Worm (Caenorhabditis elegans) whole organism, young adult: ENCODE results near the gene C25H3.11.

Source experiments
- B0336.3 ChIP-seq: fragments of 200-800 bp; sonication (Bioruptor generic); IDR thresholded peaks from 2 replicates; pipeline ENCODE4 v1.3.6; 2022; ENCODE audit warnings: missing genetic modification characterization, missing compliant biosample characterization
- C06A6.2 ChIP-seq: fragments of 200-800 bp; sonication (Bioruptor generic); conservative IDR thresholded peaks from 2 replicates; pipeline ENCODE4 v1.3.6; 2022; ENCODE audit warnings: missing genetic modification characterization, missing compliant biosample characterization
- F22D6.2 ChIP-seq: sonication (generic microtip); optimal IDR thresholded peaks from 2 replicates; lab custom pipeline; 2016; ENCODE audit warnings: mild to moderate bottlenecking, missing genetic modification characterization, missing compliant biosample characterization
- F33H1.4 ChIP-seq: fragments of 200-800 bp; sonication (Bioruptor generic); IDR thresholded peaks from 2 replicates; pipeline ENCODE4 v1.3.6; 2022; ENCODE audit warnings: missing genetic modification reagents, missing genetic modification characterization, missing compliant biosample characterization
- F57C9.4 ChIP-seq: sonication (generic microtip); optimal IDR thresholded peaks from 2 replicates; lab custom pipeline; 2017; ENCODE audit warnings: mild to moderate bottlenecking, missing genetic modification characterization, missing compliant biosample characterization
- T07F8.4 ChIP-seq: sonication (generic microtip); optimal IDR thresholded peaks from 2 replicates; lab custom pipeline; 2016; ENCODE audit warnings: mild to moderate bottlenecking, missing genetic modification characterization, moderate library complexity, missing compliant biosample characterization
- Y53F4B.3 ChIP-seq: fragments of 200-800 bp; sonication (Bioruptor generic); IDR thresholded peaks from 2 replicates; pipeline ENCODE4 v1.3.6; 2022; ENCODE audit warnings: missing genetic modification reagents, missing genetic modification characterization, missing compliant biosample characterization
- Y53G8AR.9 ChIP-seq: fragments of 200-800 bp; sonication (Bioruptor generic); conservative IDR thresholded peaks from 2 replicates; pipeline ENCODE4 v1.3.6; 2022; ENCODE audit warnings: missing genetic modification reagents, missing genetic modification characterization, missing compliant biosample characterization
- Y67H2A.10 ChIP-seq: fragments of 200-800 bp; sonication (Bioruptor generic); conservative IDR thresholded peaks from 2 replicates; pipeline ENCODE4 v1.3.6; 2022; ENCODE audit warnings: missing genetic modification reagents, missing genetic modification characterization, missing compliant biosample characterization
- akir-1 ChIP-seq: fragments of 200-800 bp; sonication (Bioruptor generic); optimal IDR thresholded peaks from 2 replicates; lab custom pipeline; 2018; ENCODE audit warnings: mild to moderate bottlenecking, missing genetic modification characterization, moderate library complexity, missing compliant biosample characterization
- aptf-3 ChIP-seq: fragments of 200-800 bp; sonication (Bioruptor generic); IDR thresholded peaks from 2 replicates; pipeline ENCODE4 v1.3.6; 2022; ENCODE audit warnings: missing genetic modification characterization, missing compliant biosample characterization
- atf-7 ChIP-seq: sonication (generic microtip); optimal IDR thresholded peaks from 2 replicates; lab custom pipeline; 2017; ENCODE audit warnings: mild to moderate bottlenecking, missing genetic modification characterization, missing compliant biosample characterization
- attf-3 ChIP-seq: fragments of 200-800 bp; sonication (Bioruptor generic); conservative IDR thresholded peaks from 2 replicates; pipeline ENCODE4 v1.3.6; 2022; ENCODE audit warnings: missing genetic modification reagents, missing genetic modification characterization, missing compliant biosample characterization
- bed-1 ChIP-seq: fragments of 200-800 bp; sonication (Bioruptor generic); IDR thresholded peaks from 2 replicates; pipeline ENCODE4 v1.3.6; 2022; ENCODE audit warnings: missing genetic modification reagents, missing genetic modification characterization, missing compliant biosample characterization
- ceh-27 ChIP-seq: fragments of 200-800 bp; sonication (Bioruptor generic); optimal IDR thresholded peaks from 2 replicates; lab custom pipeline; 2018; ENCODE audit warnings: mild to moderate bottlenecking, missing genetic modification characterization, moderate library complexity, missing compliant biosample characterization
- ceh-40 ChIP-seq: fragments of 200-800 bp; sonication (Bioruptor generic); IDR thresholded peaks from 2 replicates; pipeline ENCODE4 v1.3.6; 2022; ENCODE audit warnings: missing genetic modification characterization, missing compliant biosample characterization
- ceh-79 ChIP-seq: sonication (generic microtip); optimal IDR thresholded peaks from 2 replicates; lab custom pipeline; 2017; ENCODE audit warnings: mild to moderate bottlenecking, missing genetic modification characterization, missing compliant biosample characterization
- dpff-1 ChIP-seq: sonication (generic microtip); optimal IDR thresholded peaks from 2 replicates; lab custom pipeline; 2017; ENCODE audit warnings: mild to moderate bottlenecking, missing genetic modification characterization, missing compliant biosample characterization
- efl-1 ChIP-seq: fragments of 150-350 bp; optimal IDR thresholded peaks from 2 replicates; lab custom pipeline; 2014; ENCODE audit warnings: missing biosample characterization, missing genetic modification reagents, missing genetic modification characterization
- egl-18 ChIP-seq: fragments of 200-800 bp; sonication (Bioruptor generic); IDR thresholded peaks from 2 replicates; pipeline ENCODE4 v1.3.6; 2022; ENCODE audit warnings: missing genetic modification reagents, missing genetic modification characterization, missing compliant biosample characterization
- egl-44 ChIP-seq: fragments of 200-800 bp; sonication (Bioruptor generic); IDR thresholded peaks from 2 replicates; pipeline ENCODE4 v1.3.6; 2022; ENCODE audit warnings: missing genetic modification reagents, missing genetic modification characterization, missing compliant biosample characterization
- ekl-4 ChIP-seq: fragments of 200-800 bp; sonication (Bioruptor generic); IDR thresholded peaks from 2 replicates; pipeline ENCODE4 v1.3.6; 2022; ENCODE audit warnings: missing genetic modification reagents, missing genetic modification characterization, missing compliant biosample characterization
- him-1 ChIP-seq: sonication (generic microtip); optimal IDR thresholded peaks from 2 replicates; lab custom pipeline; 2016; ENCODE audit warnings: missing genotype, missing genetic modification reagents, missing genetic modification characterization, missing compliant biosample characterization
- lin-35 ChIP-seq, 3 experiments: fragments of 150-350 bp in 2 of 3; sonication (generic microtip) in 1 of 3; optimal IDR thresholded peaks; 2 replicates each; lab custom pipeline; 2014 to 2018; ENCODE audit warnings: missing biosample characterization in 3 of 3, missing genetic modification characterization in 3 of 3, missing genetic modification reagents in 3 of 3
- lsl-1 ChIP-seq: fragments of 200-800 bp; sonication (Bioruptor generic); optimal IDR thresholded peaks from 2 replicates; lab custom pipeline; 2018; ENCODE audit warnings: mild to moderate bottlenecking, missing genetic modification characterization, moderate library complexity, missing compliant biosample characterization
- lsy-27 ChIP-seq: sonication (generic microtip); optimal IDR thresholded peaks from 2 replicates; lab custom pipeline; 2017; ENCODE audit warnings: missing genetic modification characterization, mild to moderate bottlenecking, missing compliant biosample characterization, antibody characterized with exemption, missing genotype, borderline replicate concordance; ENCODE audit not compliant: insufficient read depth
- madf-10 ChIP-seq: sonication (generic microtip); optimal IDR thresholded peaks from 2 replicates; lab custom pipeline; 2016; ENCODE audit warnings: mild to moderate bottlenecking, missing genetic modification characterization, missing compliant biosample characterization
- madf-3 ChIP-seq: fragments of 200-800 bp; sonication (Bioruptor generic); IDR thresholded peaks from 2 replicates; pipeline ENCODE4 v1.3.6; 2022; ENCODE audit warnings: missing genetic modification reagents, missing genetic modification characterization, missing compliant biosample characterization
- nhr-179 ChIP-seq: sonication (generic microtip); optimal IDR thresholded peaks from 2 replicates; lab custom pipeline; 2016; ENCODE audit warnings: mild to moderate bottlenecking, missing genetic modification characterization, missing compliant biosample characterization
- nhr-27 ChIP-seq: fragments of 200-800 bp; sonication (Bioruptor generic); optimal IDR thresholded peaks from 2 replicates; lab custom pipeline; 2018; ENCODE audit warnings: mild to moderate bottlenecking, missing genetic modification characterization, moderate library complexity, missing compliant biosample characterization
- rec-8 ChIP-seq, 2 experiments: sonication (generic microtip); optimal IDR thresholded peaks; 2 replicates each; lab custom pipeline; 2016; ENCODE audit warnings: mild to moderate bottlenecking in 2 of 2, missing genetic modification characterization in 2 of 2, missing genetic modification reagents in 2 of 2, missing genotype in 2 of 2, missing biosample characterization in 1 of 2, missing compliant biosample characterization in 1 of 2, moderate library complexity in 1 of 2
- snpc-4 ChIP-seq, 5 experiments: fragments of 150-350 bp in 1 of 5; sonication (generic microtip) in 4 of 5; optimal IDR thresholded peaks; 2 replicates each; lab custom pipeline; 2014 to 2018; ENCODE audit warnings: missing genetic modification characterization in 5 of 5, missing biosample characterization in 3 of 5, antibody characterized with exemption in 2 of 5, mild to moderate bottlenecking in 2 of 5, missing compliant biosample characterization in 2 of 5, missing genotype in 2 of 5, moderate library complexity in 2 of 5, missing genetic modification reagents in 1 of 5
- tlf-1 ChIP-seq: fragments of 200-800 bp; sonication (Bioruptor generic); optimal IDR thresholded peaks from 2 replicates; lab custom pipeline; 2018; ENCODE audit warnings: mild to moderate bottlenecking, missing genetic modification characterization, missing compliant biosample characterization
- unc-62 ChIP-seq: fragments of 150-350 bp; optimal IDR thresholded peaks from 2 replicates; lab custom pipeline; 2014; ENCODE audit warnings: missing biosample characterization, missing genetic modification reagents, missing genetic modification characterization
- zfh-2 ChIP-seq: fragments of 200-800 bp; sonication (Bioruptor generic); conservative IDR thresholded peaks from 2 replicates; pipeline ENCODE4 v1.3.6; 2022; ENCODE audit warnings: missing genetic modification reagents, missing genetic modification characterization, missing compliant biosample characterization
- ztf-25 ChIP-seq: fragments of 200-800 bp; sonication (Bioruptor generic); IDR thresholded peaks from 2 replicates; pipeline ENCODE4 v1.3.6; 2022; ENCODE audit warnings: missing genetic modification reagents, missing genetic modification characterization, missing compliant biosample characterization

C25H3.11 gene

ce11 chrII:5712126-5712525 lies 23.3 kb upstream of the C25H3.11 start (continued):
- TF ChIP-seq B0336.3 (GFP tag; lab: Robert Waterston, UW) = peak; percentile 60; the same call in 1 of the 2 replicates

ce11 chrII:5710835-5711234 lies 22.0 kb upstream of the C25H3.11 start:
- TF ChIP-seq madf-3 (GFP tag; lab: Robert Waterston, UW) (no peak), snpc-4 (GFP tag; optimal IDR thresholded peaks at IDR 0.05; lab: Kevin White, UChicago) (no peak), snpc-4 (tag; optimal IDR thresholded peaks at IDR 0.05; lab: Kevin White, UChicago) (no peak), F57C9.4 (no peak), nhr-27 (no peak), tlf-1 (GFP tag; lab: Kevin White, UChicago) (no peak), efl-1 (no peak), C06A6.2 (GFP tag; lab: Robert Waterston, UW) (no peak), ceh-27 (GFP tag; lab: Kevin White, UChicago) (no peak), lsy-27 (tag; lab: Kevin White, UChicago) (no peak), F22D6.2 (tag; lab: Kevin White, UChicago) (no peak), T07F8.4 (tag; lab: Kevin White, UChicago) (no peak), Y53G8AR.9 (GFP tag; lab: Robert Waterston, UW) (no peak), madf-10 (tag; lab: Kevin White, UChicago) (no peak), ceh-79 (tag; lab: Kevin White, UChicago) (no peak), akir-1 (GFP tag; lab: Kevin White, UChicago) (no peak), dpff-1 (tag; lab: Kevin White, UChicago) (no peak), nhr-179 (tag; lab: Kevin White, UChicago) (no peak), zfh-2 (GFP tag; lab: Robert Waterston, UW) (no peak), egl-44 (GFP tag; lab: Robert Waterston, UW) (no peak), egl-18 (GFP tag; lab: Robert Waterston, UW) (no peak)
- TF ChIP-seq, all 124 proteins: peak for 0

ce11 chrII:5708154-5708553 lies 19.3 kb upstream of the C25H3.11 start:
- no peak for TF ChIP-seq B0336.3 (GFP tag; lab: Robert Waterston, UW)
- no peak for TF ChIP-seq madf-10 (tag; lab: Kevin White, UChicago)
- TF ChIP-seq him-1 (tag; lab: Kevin White, UChicago) = no peak
- no peak for TF ChIP-seq rec-8 (tag; optimal IDR thresholded peaks at IDR 0.05; lab: Kevin White, UChicago)
- TF ChIP-seq Y53F4B.3 (GFP tag; lab: Robert Waterston, UW) = no peak
- no peak for TF ChIP-seq ceh-40
- TF ChIP-seq Y67H2A.10 (GFP tag; lab: Robert Waterston, UW) = no peak
- TF ChIP-seq ekl-4 (GFP tag; lab: Robert Waterston, UW) = no peak
- no peak for TF ChIP-seq bed-1 (GFP tag; lab: Robert Waterston, UW)
- TF ChIP-seq lsl-1 (GFP tag; lab: Kevin White, UChicago) = no peak
- no peak for TF ChIP-seq F22D6.2 (tag; lab: Kevin White, UChicago)
- TF ChIP-seq F33H1.4 = no peak
- TF ChIP-seq egl-18 (GFP tag; lab: Robert Waterston, UW) = no peak
- no peak for TF ChIP-seq atf-7 (tag; lab: Kevin White, UChicago)
- no peak for TF ChIP-seq unc-62 (GFP tag; lab: Kevin White, UChicago)
- no peak for TF ChIP-seq lin-35 (GFP tag; optimal IDR thresholded peaks at IDR 0.05; lab: Kevin White, UChicago)
- no peak for TF ChIP-seq aptf-3 (GFP tag; lab: Robert Waterston, UW)
- TF ChIP-seq ztf-25 (GFP tag; lab: Robert Waterston, UW) = no peak
- TF ChIP-seq attf-3 (GFP tag; lab: Robert Waterston, UW) = no peak
